Worm (Caenorhabditis elegans) whole organism, late embryonic: ENCODE data around the gene C25E10.7.

Experiments used
- ahr-1 ChIP-seq: sonication (generic microtip); optimal IDR thresholded peaks from 2 replicates; lab custom pipeline; 2016; ENCODE audit warnings: missing genetic modification characterization, missing compliant biosample characterization
- ceh-9 ChIP-seq: sonication (generic microtip); optimal IDR thresholded peaks from 2 replicates; lab custom pipeline; 2016; ENCODE audit warnings: mild to moderate bottlenecking, missing genetic modification characterization, inconsistent platforms, missing compliant biosample characterization
- elt-2 ChIP-seq: sonication (generic microtip); optimal IDR thresholded peaks from 2 replicates; lab custom pipeline; 2016; ENCODE audit warnings: missing genetic modification reagents, missing genetic modification characterization, missing compliant biosample characterization
- madf-2 ChIP-seq: sonication (generic microtip); optimal IDR thresholded peaks from 2 replicates; lab custom pipeline; 2017; ENCODE audit warnings: missing genetic modification characterization, missing compliant biosample characterization
- nhr-11 ChIP-seq: fragments of 150-350 bp; optimal IDR thresholded peaks from 2 replicates; lab custom pipeline; 2014; ENCODE audit warnings: missing biosample characterization, missing genetic modification characterization
- sdc-2 ChIP-seq: sonication (generic microtip); optimal IDR thresholded peaks from 2 replicates; lab custom pipeline; 2016; ENCODE audit warnings: missing genotype, missing genetic modification characterization, missing compliant biosample characterization
- tbx-2 ChIP-seq: sonication (generic microtip); optimal IDR thresholded peaks from 2 replicates; lab custom pipeline; 2016; ENCODE audit warnings: missing genetic modification characterization, missing compliant biosample characterization

DNA sequence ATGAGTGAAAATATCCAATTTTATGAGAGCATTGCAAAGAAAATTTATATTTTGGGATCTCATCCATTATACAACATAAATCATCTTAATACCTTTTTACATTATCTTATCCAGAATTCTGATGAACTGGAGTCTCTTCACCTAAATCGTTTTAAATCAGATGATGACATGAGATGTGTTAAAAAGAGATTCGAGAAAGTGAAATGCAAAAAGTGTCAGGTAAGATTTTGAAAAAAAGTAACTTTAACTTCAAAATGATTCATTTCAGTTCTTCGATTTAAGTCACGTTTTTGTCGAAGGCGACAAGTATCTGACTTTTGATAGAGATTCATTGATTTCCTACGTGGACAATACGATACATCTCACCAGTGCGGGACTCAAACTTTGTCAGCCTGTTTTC is 32.1 kb downstream of the C25E10.7 start:
- TF ChIP-seq ahr-1: no peak
- no peak for TF ChIP-seq nhr-11 (tag; lab: Kevin White, UChicago)
- TF ChIP-seq sdc-2 (tag; lab: Kevin White, UChicago): no peak
- no peak for TF ChIP-seq ceh-9 (tag; lab: Kevin White, UChicago)
- no peak for TF ChIP-seq madf-2 (tag; lab: Kevin White, UChicago)
- no peak for TF ChIP-seq elt-2
- no peak for TF ChIP-seq tbx-2 (tag; lab: Kevin White, UChicago)
